Fruit fly (Drosophila melanogaster) whole organism: ENCODE data around the gene moon.

Experiments used
- Dll ChIP-seq: fragments of >200 bp; optimal IDR thresholded peaks from 2 replicates; lab custom pipeline; 2017
- EcR ChIP-seq, 2 experiments: fragments of >200 bp; optimal IDR thresholded peaks; 2 replicates each; lab custom pipeline; 2017; ENCODE audit warnings: missing biosample characterization in 2 of 2, missing genetic modification characterization in 2 of 2, missing genetic modification reagents in 2 of 2
- pan ChIP-seq: fragments of >200 bp; optimal IDR thresholded peaks from 2 replicates; lab custom pipeline; 2017
- psq ChIP-seq: fragments of >200 bp; optimal IDR thresholded peaks from 2 replicates; lab custom pipeline; 2017
- usp ChIP-seq: fragments of >200 bp; optimal IDR thresholded peaks from 2 replicates; lab custom pipeline; 2017; ENCODE audit warnings: missing biosample characterization, missing genetic modification characterization, mixed read lengths

dm6 chrX:12104219-12104618, 31.6 kb upstream of the moon start:
- TF ChIP-seq psq (lab: Kevin White, UChicago) (no peak), EcR (GFP tag; optimal IDR thresholded peaks at IDR 0.05; lab: Kevin White, UChicago) (no peak), pan (lab: Kevin White, UChicago) (no peak), Dll (no peak), usp (GFP tag; lab: Kevin White, UChicago) (no peak)
